Worm (Caenorhabditis elegans) whole organism, L2 larva: ENCODE measurements around the gene cpl-1.

ENCODE experiments used
- ceh-82 ChIP-seq: fragments of 150-350 bp; optimal IDR thresholded peaks from 2 replicates; lab custom pipeline; 2014; ENCODE audit warnings: missing biosample characterization, missing genetic modification characterization
- dmd-4 ChIP-seq: sonication (generic microtip); optimal IDR thresholded peaks from 2 replicates; lab custom pipeline; 2017; ENCODE audit warnings: missing biosample characterization, missing genetic modification characterization
- gmeb-1 ChIP-seq: fragments of 150-350 bp; optimal IDR thresholded peaks from 2 replicates; lab custom pipeline; 2014; ENCODE audit warnings: missing biosample characterization, missing genetic modification characterization
- mab-5 ChIP-seq: fragments of 150-350 bp; optimal IDR thresholded peaks from 2 replicates; lab custom pipeline; 2014; ENCODE audit warnings: missing biosample characterization, missing genetic modification characterization
- nhr-11 ChIP-seq: fragments of 150-350 bp; optimal IDR thresholded peaks from 2 replicates; lab custom pipeline; 2014; ENCODE audit warnings: missing biosample characterization, missing genetic modification characterization
- nhr-237 ChIP-seq: fragments of 150-350 bp; optimal IDR thresholded peaks from 2 replicates; lab custom pipeline; 2014; ENCODE audit warnings: missing biosample characterization, missing genetic modification characterization
- nhr-6 ChIP-seq: fragments of 150-350 bp; optimal IDR thresholded peaks from 2 replicates; lab custom pipeline; 2014; ENCODE audit warnings: missing biosample characterization, missing genetic modification characterization
- ztf-11 ChIP-seq: sonication (generic microtip); optimal IDR thresholded peaks from 2 replicates; lab custom pipeline; 2017; ENCODE audit warnings: missing biosample characterization, missing genetic modification characterization

DNA sequence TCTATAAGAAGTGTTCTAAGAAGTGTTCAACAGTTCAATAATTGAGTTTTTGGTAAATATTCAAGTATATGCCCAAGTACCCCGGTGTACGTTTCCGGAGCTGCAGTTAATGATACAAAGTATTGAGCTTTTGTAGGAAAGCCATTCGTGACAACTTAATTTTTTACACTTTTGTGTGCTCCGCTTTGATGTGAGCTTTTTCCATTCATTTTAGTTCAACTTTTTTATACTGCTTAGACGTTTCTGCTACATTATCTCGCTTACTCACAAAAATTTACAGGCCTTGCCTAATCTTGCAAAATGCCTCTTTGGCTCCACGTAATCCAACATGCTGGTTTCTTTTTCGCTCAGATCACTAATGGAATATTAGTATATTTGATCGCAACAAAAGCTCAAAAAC is 19.2 kb downstream of the cpl-1 start, which contains the start of gene str-151:
- no peak for TF ChIP-seq ceh-82 (tag; lab: Kevin White, UChicago)
- no peak for TF ChIP-seq dmd-4 (tag; lab: Kevin White, UChicago)
- no peak for TF ChIP-seq gmeb-1
- TF ChIP-seq nhr-237 (tag; lab: Kevin White, UChicago), result no peak
- TF ChIP-seq mab-5 (tag; lab: Kevin White, UChicago), result no peak
- TF ChIP-seq nhr-6, result no peak
- TF ChIP-seq ztf-11 (tag; lab: Kevin White, UChicago), result no peak
- TF ChIP-seq nhr-11 (tag; lab: Kevin White, UChicago), result no peak
